Worm (Caenorhabditis elegans) whole organism, midembryonic: Measurements from ENCODE around the gene Y17G7B.17.

Source experiments
- T22C8.4 ChIP-seq: fragments of 200-800 bp; sonication (Bioruptor generic); IDR thresholded peaks from 2 replicates; pipeline ENCODE4 v1.3.6; 2022; ENCODE audit warnings: missing genetic modification characterization, missing compliant biosample characterization
- cog-1 ChIP-seq: sonication (generic microtip); optimal IDR thresholded peaks from 2 replicates; lab custom pipeline; 2016; ENCODE audit warnings: missing genetic modification characterization, missing compliant biosample characterization
- flt-1 ChIP-seq: fragments of 200-800 bp; sonication (Bioruptor generic); IDR thresholded peaks from 2 replicates; pipeline ENCODE4 v1.3.6; 2022; ENCODE audit warnings: missing genetic modification characterization, missing compliant biosample characterization
- klf-2 ChIP-seq: fragments of 200-800 bp; sonication (Bioruptor generic); conservative IDR thresholded peaks from 2 replicates; pipeline ENCODE4 v1.3.6; 2022; ENCODE audit warnings: missing genetic modification reagents, missing genetic modification characterization, missing compliant biosample characterization
- ref-1 ChIP-seq: fragments of 200-800 bp; sonication (Bioruptor generic); conservative IDR thresholded peaks from 2 replicates; pipeline ENCODE4 v1.3.6; 2022; ENCODE audit warnings: missing genetic modification reagents, missing genetic modification characterization, missing compliant biosample characterization
- tab-1 ChIP-seq: fragments of 200-800 bp; sonication (Bioruptor generic); IDR thresholded peaks from 2 replicates; pipeline ENCODE4 v1.3.6; 2022; ENCODE audit warnings: missing genetic modification characterization, missing compliant biosample characterization
- ztf-23 ChIP-seq: fragments of 200-800 bp; sonication (Bioruptor generic); IDR thresholded peaks from 2 replicates; pipeline ENCODE4 v1.3.6; 2022; ENCODE audit warnings: missing genetic modification reagents, missing genetic modification characterization, missing compliant biosample characterization

DNA sequence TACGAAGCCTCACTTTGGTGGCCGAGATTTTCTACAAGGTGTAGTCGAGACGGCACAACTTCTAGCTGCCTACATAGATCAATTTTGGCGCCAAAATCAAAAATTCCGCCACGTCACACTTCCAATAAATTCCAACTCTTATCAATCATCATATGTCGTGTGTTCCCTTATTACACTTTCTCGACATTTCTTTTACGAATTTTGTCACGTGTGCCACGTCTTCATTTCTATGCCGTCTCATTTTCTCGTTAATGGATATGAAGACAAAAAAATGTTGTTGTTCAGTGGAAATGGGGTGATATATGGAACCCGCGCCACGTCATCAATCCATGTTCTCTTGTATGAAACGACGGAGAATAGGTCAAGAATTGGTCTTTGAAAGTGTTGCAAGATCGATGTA lies 48.2 kb downstream of the Y17G7B.17 start:
- TF ChIP-seq tab-1 (GFP tag; lab: Robert Waterston, UW) (no peak), ztf-23 (GFP tag; lab: Robert Waterston, UW) (no peak), cog-1 (no peak), flt-1 (GFP tag; lab: Robert Waterston, UW) (no peak), T22C8.4 (GFP tag; lab: Robert Waterston, UW) (no peak), klf-2 (GFP tag; lab: Robert Waterston, UW) (no peak), ref-1 (no peak)
